Worm (Caenorhabditis elegans) whole organism, L4 larva: ENCODE results near the gene gtsf-1.
"Not testable (repeated sequence)": the region's sequence is repeated elsewhere in the genome, so short reads cannot be mapped to it uniquely, and the experiment has no call there.

ENCODE experiments used
- egl-27 ChIP-seq: sonication (generic microtip); optimal IDR thresholded peaks from 3 replicates; lab custom pipeline; 2017; ENCODE audit warnings: missing biosample characterization, missing genetic modification reagents, missing genetic modification characterization
- nhr-28 ChIP-seq: fragments of 150-350 bp; optimal IDR thresholded peaks from 2 replicates; lab custom pipeline; 2014; ENCODE audit warnings: missing biosample characterization, missing genetic modification characterization
- pha-4 ChIP-seq, 2 experiments: fragments of 150-350 bp in 1 of 2; fragments of 200-800 bp in 1 of 2; sonication (Bioruptor generic) in 1 of 2; IDR thresholded peaks in 1 of 2; optimal IDR thresholded peaks in 1 of 2; 2 replicates each; pipeline versions ENCODE4 v1.3.6 to Lab custom; 2014 to 2022; ENCODE audit warnings: missing genetic modification characterization in 2 of 2, missing genetic modification reagents in 2 of 2, missing biosample characterization in 1 of 2, missing compliant biosample characterization in 1 of 2
- zip-11 ChIP-seq: fragments of 200-800 bp; sonication (Bioruptor generic); IDR thresholded peaks from 2 replicates; pipeline ENCODE4 v1.3.6; 2022; ENCODE audit warnings: missing genetic modification characterization, missing compliant biosample characterization

- TF ChIP-seq pha-4 (GFP tag; IDR thresholded peaks at IDR 0.05; lab: Robert Waterston, UW) = peak; percentile 97
- TF ChIP-seq pha-4 (tag; optimal IDR thresholded peaks at IDR 0.05; lab: Kevin White, UChicago); nhr-28; zip-11; egl-27: not testable (repeated sequence)
Measured at ce11 chrIV:16845376-16845775, 20.3 kb upstream of the gtsf-1 start.
